Worm (Caenorhabditis elegans) whole organism, L3 larva: ENCODE measurements around the gene C02F4.4.

Experiments
- R02D3.7 ChIP-seq: fragments of 150-350 bp; optimal IDR thresholded peaks from 2 replicates; lab custom pipeline; 2014; ENCODE audit warnings: missing biosample characterization, missing genetic modification characterization
- aly-2 ChIP-seq: fragments of 150-350 bp; optimal IDR thresholded peaks from 2 replicates; lab custom pipeline; 2014; ENCODE audit warnings: missing biosample characterization, missing genetic modification characterization
- ama-1 ChIP-seq: fragments of 150-350 bp; optimal IDR thresholded peaks from 2 replicates; lab custom pipeline; 2018
- ceh-16 ChIP-seq: sonication (generic microtip); optimal IDR thresholded peaks from 2 replicates; lab custom pipeline; 2017; ENCODE audit warnings: missing biosample characterization, missing genetic modification characterization
- ceh-82 ChIP-seq: fragments of 150-350 bp; optimal IDR thresholded peaks from 2 replicates; lab custom pipeline; 2014; ENCODE audit warnings: missing biosample characterization, missing genetic modification characterization
- ceh-9 ChIP-seq: sonication (generic microtip); optimal IDR thresholded peaks from 2 replicates; lab custom pipeline; 2018; ENCODE audit warnings: missing biosample characterization, missing genetic modification characterization
- daf-12 ChIP-seq: fragments of 150-350 bp; optimal IDR thresholded peaks from 2 replicates; lab custom pipeline; 2014; ENCODE audit warnings: missing biosample characterization, missing genetic modification reagents, missing genetic modification characterization
- egl-27 ChIP-seq: sonication (generic microtip); optimal IDR thresholded peaks from 4 replicates; lab custom pipeline; 2017; ENCODE audit warnings: missing biosample characterization, missing genetic modification reagents, missing genetic modification characterization
- elt-2 ChIP-seq: sonication (generic microtip); optimal IDR thresholded peaks from 2 replicates; lab custom pipeline; 2016; ENCODE audit warnings: missing genetic modification reagents, mild to moderate bottlenecking, missing genetic modification characterization, missing compliant biosample characterization
- elt-3 ChIP-seq, 3 experiments: fragments of 150-350 bp in 1 of 3; sonication (generic microtip) in 2 of 3; optimal IDR thresholded peaks; 2 replicates in 2 of 3; 4 replicates in 1 of 3; lab custom pipeline; 2014 to 2017; ENCODE audit warnings: missing biosample characterization in 3 of 3, missing genetic modification characterization in 3 of 3
- eor-1 ChIP-seq, 2 experiments: fragments of 150-350 bp; optimal IDR thresholded peaks; 2 replicates each; lab custom pipeline; 2014 to 2018; ENCODE audit warnings: missing biosample characterization in 2 of 2, missing genetic modification characterization in 2 of 2
- fkh-10 ChIP-seq: sonication (generic microtip); optimal IDR thresholded peaks from 2 replicates; lab custom pipeline; 2017; ENCODE audit warnings: missing biosample characterization, missing genetic modification reagents, missing genetic modification characterization
- fkh-2 ChIP-seq: fragments of 150-350 bp; optimal IDR thresholded peaks from 2 replicates; lab custom pipeline; 2014; ENCODE audit warnings: missing biosample characterization, missing genetic modification reagents, missing genetic modification characterization
- fos-1 ChIP-seq: fragments of 150-350 bp; optimal IDR thresholded peaks from 2 replicates; lab custom pipeline; 2014; ENCODE audit warnings: missing biosample characterization, missing genetic modification characterization
- jun-1 ChIP-seq: fragments of 150-350 bp; optimal IDR thresholded peaks from 2 replicates; lab custom pipeline; 2014; ENCODE audit warnings: missing biosample characterization, missing genetic modification reagents, missing genetic modification characterization
- lin-15B ChIP-seq: fragments of 150-350 bp; optimal IDR thresholded peaks from 2 replicates; lab custom pipeline; 2014; ENCODE audit warnings: missing biosample characterization, missing genetic modification characterization
- lsy-12 ChIP-seq: sonication (generic microtip); optimal IDR thresholded peaks from 2 replicates; lab custom pipeline; 2016; ENCODE audit warnings: mild to moderate bottlenecking, missing genetic modification characterization, missing compliant biosample characterization
- mml-1 ChIP-seq: fragments of 150-350 bp; sonication (generic microtip); optimal IDR thresholded peaks from 3 replicates; lab custom pipeline; 2014; ENCODE audit warnings: missing biosample characterization, missing genetic modification characterization
- nfya-1 ChIP-seq: sonication (generic microtip); optimal IDR thresholded peaks from 2 replicates; lab custom pipeline; 2017; ENCODE audit warnings: missing genetic modification characterization, mild to moderate bottlenecking, missing compliant biosample characterization, antibody characterized with exemption, moderate library complexity; ENCODE audit not compliant: insufficient read depth
- nhr-12 ChIP-seq: fragments of 150-350 bp; optimal IDR thresholded peaks from 2 replicates; lab custom pipeline; 2014; ENCODE audit warnings: missing biosample characterization, missing genetic modification characterization
- nhr-23 ChIP-seq: fragments of 150-350 bp; optimal IDR thresholded peaks from 2 replicates; lab custom pipeline; 2014; ENCODE audit warnings: missing biosample characterization, missing genetic modification reagents, missing genetic modification characterization
- nhr-237 ChIP-seq: fragments of 150-350 bp; optimal IDR thresholded peaks from 2 replicates; lab custom pipeline; 2014; ENCODE audit warnings: missing biosample characterization, missing genetic modification characterization
- nhr-28 ChIP-seq: fragments of 150-350 bp; optimal IDR thresholded peaks from 2 replicates; lab custom pipeline; 2014; ENCODE audit warnings: missing biosample characterization, missing genetic modification characterization
- nhr-43 ChIP-seq: sonication (generic microtip); optimal IDR thresholded peaks from 2 replicates; lab custom pipeline; 2016; ENCODE audit warnings: mild to moderate bottlenecking, missing genetic modification characterization, missing compliant biosample characterization; ENCODE audit not compliant: poor library complexity, severe bottlenecking
- nhr-67 ChIP-seq: fragments of 150-350 bp; optimal IDR thresholded peaks from 2 replicates; lab custom pipeline; 2014; ENCODE audit warnings: missing biosample characterization, missing genetic modification characterization
- nhr-76 ChIP-seq: fragments of 150-350 bp; sonication (generic microtip); optimal IDR thresholded peaks from 5 replicates; lab custom pipeline; 2014; ENCODE audit warnings: missing biosample characterization, missing genetic modification characterization
- pha-4 ChIP-seq: fragments of 150-350 bp; optimal IDR thresholded peaks from 2 replicates; lab custom pipeline; 2014; ENCODE audit warnings: missing biosample characterization, missing genetic modification reagents, missing genetic modification characterization
- pqm-1 ChIP-seq: fragments of 150-350 bp; optimal IDR thresholded peaks from 2 replicates; lab custom pipeline; 2017; ENCODE audit warnings: missing biosample characterization, missing genetic modification characterization, inconsistent platforms
- skn-1 ChIP-seq: fragments of 150-350 bp; optimal IDR thresholded peaks from 2 replicates; lab custom pipeline; 2014; ENCODE audit warnings: missing biosample characterization, missing genetic modification characterization
- snpc-4 ChIP-seq: fragments of 150-350 bp; optimal IDR thresholded peaks from 2 replicates; lab custom pipeline; 2014; ENCODE audit warnings: missing biosample characterization, missing genetic modification characterization
- tbx-2 ChIP-seq: sonication (generic microtip); optimal IDR thresholded peaks from 2 replicates; lab custom pipeline; 2016; ENCODE audit warnings: mild to moderate bottlenecking, missing genetic modification characterization, missing compliant biosample characterization
- unc-62 ChIP-seq: fragments of 150-350 bp; sonication (generic microtip); optimal IDR thresholded peaks from 4 replicates; lab custom pipeline; 2014; ENCODE audit warnings: missing biosample characterization, missing genetic modification reagents, missing genetic modification characterization
- ztf-11 ChIP-seq: fragments of 150-350 bp; optimal IDR thresholded peaks from 2 replicates; lab custom pipeline; 2014; ENCODE audit warnings: missing biosample characterization, missing genetic modification characterization

C02F4.4 gene

ce11 chrIV:10546589-10547136, 31.6 kb upstream of the C02F4.4 start, which contains the start of gene zim-1:
TSS of gene zim-1 (plus strand) at chrIV:10547086.
- TF ChIP-seq nhr-76 (no peak), ceh-9 (no peak), egl-27 (tag; lab: Kevin White, UChicago) (no peak), pqm-1 (tag; lab: Kevin White, UChicago) (no peak), nhr-237 (tag; lab: Kevin White, UChicago) (no peak), jun-1 (tag; lab: Kevin White, UChicago) (no peak), nfya-1 (no peak)

- TF ChIP-seq ceh-82 (tag; lab: Kevin White, UChicago) (no peak), elt-2 (peak; percentile 40), unc-62 (GFP tag; lab: Kevin White, UChicago) (no peak), lin-15B (tag; lab: Kevin White, UChicago) (no peak)
These were observed 30.0 kb upstream of the C02F4.4 start, which contains the start of gene T07G12.5 for ce11 chrIV:10545038-10545437. TSS of gene T07G12.5 (minus strand) at chrIV:10545138.

ce11 chrIV:10543361-10543760, 28.3 kb upstream of the C02F4.4 start:
- TF ChIP-seq jun-1 (tag; lab: Kevin White, UChicago): peak; percentile 66
- peak; percentile 84 for TF ChIP-seq elt-2
- TF ChIP-seq pha-4 (tag; lab: Kevin White, UChicago): peak; percentile 32
- no peak for TF ChIP-seq fkh-2 (tag; lab: Kevin White, UChicago)
- no peak for TF ChIP-seq aly-2 (tag; lab: Kevin White, UChicago)
- peak; percentile 76 for TF ChIP-seq pqm-1 (tag; lab: Kevin White, UChicago)
- no peak for TF ChIP-seq lsy-12 (tag; lab: Kevin White, UChicago)

- TF ChIP-seq elt-2 (peak; percentile 54), nhr-43 (tag; lab: Kevin White, UChicago) (no peak)
These were observed 27.3 kb upstream of the C02F4.4 start for ce11 chrIV:10542283-10542682.

ce11 chrIV:10538584-10538983, 23.6 kb upstream of the C02F4.4 start, which contains the start of gene T07G12.4:
TSS of gene T07G12.4 (minus strand) at chrIV:10538684.
- no peak for TF ChIP-seq fkh-10 (GFP tag; lab: Kevin White, UChicago)
- TF ChIP-seq R02D3.7 (tag; lab: Kevin White, UChicago): no peak
- TF ChIP-seq skn-1 (tag; lab: Kevin White, UChicago): no peak
- no peak for TF ChIP-seq nhr-28 (tag; lab: Kevin White, UChicago)
- no peak for TF ChIP-seq eor-1 (tag; optimal IDR thresholded peaks at IDR 0.05; lab: Kevin White, UChicago)
- TF ChIP-seq fos-1: no peak
- TF ChIP-seq ceh-16 (tag; lab: Kevin White, UChicago): no peak
- no peak for TF ChIP-seq mml-1 (tag; lab: Kevin White, UChicago)
- no peak for TF ChIP-seq ceh-82 (tag; lab: Kevin White, UChicago)
- no peak for TF ChIP-seq snpc-4 (tag; lab: Kevin White, UChicago)
- no peak for TF ChIP-seq nhr-67 (tag; lab: Kevin White, UChicago)
- TF ChIP-seq tbx-2 (tag; lab: Kevin White, UChicago): no peak
- no peak for TF ChIP-seq nhr-12 (tag; lab: Kevin White, UChicago)
- TF ChIP-seq fkh-2 (tag; lab: Kevin White, UChicago): no peak
- TF ChIP-seq nhr-76: no peak
- no peak for TF ChIP-seq elt-3 (tag; optimal IDR thresholded peaks at IDR 0.05; lab: Kevin White, UChicago)

ce11 chrIV:10533639-10534038, 18.6 kb upstream of the C02F4.4 start, which contains the start of gene T07G12.3:
TSS of gene T07G12.3 (plus strand) at chrIV:10533939.
- no peak for TF ChIP-seq ceh-9
- TF ChIP-seq ceh-82 (tag; lab: Kevin White, UChicago): no peak
- no peak for TF ChIP-seq fkh-2 (tag; lab: Kevin White, UChicago)
- TF ChIP-seq daf-12 (tag; lab: Kevin White, UChicago): no peak
- no peak for TF ChIP-seq nhr-43 (tag; lab: Kevin White, UChicago)
- TF ChIP-seq ama-1: no peak
- no peak for TF ChIP-seq nhr-76
- no peak for TF ChIP-seq pqm-1 (tag; lab: Kevin White, UChicago)
- no peak for TF ChIP-seq ztf-11 (tag; lab: Kevin White, UChicago)
- TF ChIP-seq tbx-2 (tag; lab: Kevin White, UChicago): no peak
- no peak for TF ChIP-seq nhr-23 (tag; lab: Kevin White, UChicago)
